Fruit fly (Drosophila melanogaster): ENCODE data around the gene CG11585.

DNA sequence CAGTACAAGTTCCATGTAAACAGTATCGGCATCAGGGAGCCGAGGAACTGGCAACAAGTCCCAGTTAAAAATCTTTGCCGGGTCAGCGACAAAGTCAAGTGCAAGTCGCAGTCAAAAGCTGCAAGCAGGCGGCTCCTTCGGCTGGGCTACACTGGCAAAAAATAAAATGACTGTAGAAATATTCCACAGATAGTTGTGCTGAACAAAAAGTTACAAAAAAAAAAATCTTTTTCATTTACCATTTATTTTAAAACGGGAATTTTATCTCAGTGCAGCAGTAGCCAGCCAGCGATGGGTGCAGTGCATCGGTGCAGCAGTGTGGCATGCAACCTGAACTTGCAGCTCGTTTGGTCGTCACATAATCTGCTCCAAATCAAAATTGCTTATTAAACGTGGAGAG, 40.0 kb upstream of the CG11585 start:
- TF ChIP-seq CG9948 (tag; optimal IDR thresholded peaks at IDR 0.05) (peak; percentile 20), fd96Ca (GFP tag; IDR thresholded peaks at IDR 0.05) (peak; percentile 85), CG17806 (tag; optimal IDR thresholded peaks at IDR 0.05) (peak; percentile 51), Snoo (tag; optimal IDR thresholded peaks at IDR 0.05) (no peak), EcR (GFP tag; optimal IDR thresholded peaks at IDR 0.05) (no peak), Pif1A (GFP tag; optimal IDR thresholded peaks at IDR 0.05) (peak; percentile 39), CG14655 (GFP tag; optimal IDR thresholded peaks at IDR 0.05) (peak; percentile 45), CG32121 (GFP tag; IDR thresholded peaks at IDR 0.05) (peak; percentile 58; the same call in 1 of the 2 replicates), CG15710 (tag; optimal IDR thresholded peaks at IDR 0.05) (peak; percentile 38), Pif1B (GFP tag; optimal IDR thresholded peaks at IDR 0.05) (no peak)
